Fruit fly (Drosophila melanogaster) whole organism, embryonic: ENCODE data around the gene CG5214.

Experiments
- CG11456 ChIP-seq: fragments of 200-800 bp; sonication (Bioruptor generic); IDR thresholded peaks from 3 replicates; pipeline ENCODE4 v1.3.6; 2022; ENCODE audit warnings: missing biosample characterization, missing genetic modification characterization
- CG13123 ChIP-seq: fragments of 200-800 bp; sonication (Bioruptor generic); optimal IDR thresholded peaks from 2 replicates; lab custom pipeline; 2016; ENCODE audit warnings: missing biosample characterization, missing genetic modification characterization
- CG13624 ChIP-seq: fragments of 200-800 bp; sonication (Bioruptor generic); optimal IDR thresholded peaks from 2 replicates; lab custom pipeline; 2016; ENCODE audit warnings: missing biosample characterization, missing genetic modification characterization
- CG14050 ChIP-seq: fragments of 200-800 bp; sonication (Bioruptor generic); IDR thresholded peaks from 3 replicates; pipeline ENCODE4 v1.3.6; 2022; ENCODE audit warnings: missing biosample characterization, missing genetic modification characterization
- CG17568 ChIP-seq: fragments of 200-800 bp; sonication (Bioruptor generic); optimal IDR thresholded peaks from 2 replicates; lab custom pipeline; 2018; ENCODE audit warnings: missing biosample characterization, mild to moderate bottlenecking, missing genetic modification characterization, moderate library complexity
- CG8924 ChIP-seq: fragments of 200-800 bp; optimal IDR thresholded peaks from 3 replicates; lab custom pipeline; 2019; ENCODE audit warnings: missing biosample characterization, mild to moderate bottlenecking, missing genetic modification characterization, moderate library complexity
- Nf-YA ChIP-seq: fragments of 200-800 bp; sonication (Bioruptor generic); IDR thresholded peaks from 2 replicates; pipeline ENCODE4 v1.3.6; 2022; ENCODE audit warnings: missing biosample characterization, missing genetic modification characterization
- YL-1 ChIP-seq: fragments of 200-800 bp; sonication (Bioruptor generic); optimal IDR thresholded peaks from 3 replicates; lab custom pipeline; 2017; ENCODE audit warnings: missing biosample characterization, mild to moderate bottlenecking, missing genetic modification characterization
- luna ChIP-seq: fragments of 200-800 bp; sonication (Bioruptor generic); optimal IDR thresholded peaks from 2 replicates; lab custom pipeline; 2016; ENCODE audit warnings: missing biosample characterization, missing genetic modification characterization
- sd ChIP-seq: fragments of 200-800 bp; sonication (Bioruptor generic); optimal IDR thresholded peaks from 3 replicates; lab custom pipeline; 2018; ENCODE audit warnings: missing biosample characterization, mild to moderate bottlenecking, missing genetic modification characterization, moderate library complexity
- tap ChIP-seq: fragments of 200-800 bp; optimal IDR thresholded peaks from 3 replicates; lab custom pipeline; 2019; ENCODE audit warnings: missing biosample characterization, mild to moderate bottlenecking, missing genetic modification characterization, moderate library complexity

DNA sequence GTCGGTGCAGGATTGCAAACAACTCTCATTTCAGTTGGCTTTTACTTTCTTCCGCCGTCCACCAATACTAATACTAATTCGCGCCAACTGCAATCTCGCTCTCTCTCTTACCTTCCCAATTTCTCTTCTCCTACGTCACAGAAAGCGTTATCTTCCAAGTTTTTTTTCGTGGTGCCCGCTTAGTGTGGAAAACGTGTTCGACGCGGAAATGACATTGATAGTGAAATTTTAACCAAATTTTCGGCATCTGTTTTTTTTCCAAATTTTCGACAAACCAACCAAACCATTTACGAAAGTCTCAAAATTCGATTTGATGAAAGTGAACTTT lies 46.7 kb upstream of the CG5214 start, which contains the start of gene cu:
- TF ChIP-seq CG14050 (GFP tag; lab: Robert Waterston, UW) (no peak), CG8924 (tag; lab: Kevin White, UChicago) (no peak), CG13624 (no peak), Nf-YA (GFP tag; lab: Robert Waterston, UW) (no peak), sd (no peak), tap (tag; lab: Kevin White, UChicago) (no peak), CG13123 (GFP tag; lab: Kevin White, UChicago) (no peak), CG17568 (GFP tag; lab: Kevin White, UChicago) (no peak), CG11456 (GFP tag; lab: Robert Waterston, UW) (no peak), luna (no peak), YL-1 (GFP tag; lab: Kevin White, UChicago) (no peak)
